Fruit fly (Drosophila melanogaster): ENCODE data around the gene CG33281.

CG33281 gene

DNA sequence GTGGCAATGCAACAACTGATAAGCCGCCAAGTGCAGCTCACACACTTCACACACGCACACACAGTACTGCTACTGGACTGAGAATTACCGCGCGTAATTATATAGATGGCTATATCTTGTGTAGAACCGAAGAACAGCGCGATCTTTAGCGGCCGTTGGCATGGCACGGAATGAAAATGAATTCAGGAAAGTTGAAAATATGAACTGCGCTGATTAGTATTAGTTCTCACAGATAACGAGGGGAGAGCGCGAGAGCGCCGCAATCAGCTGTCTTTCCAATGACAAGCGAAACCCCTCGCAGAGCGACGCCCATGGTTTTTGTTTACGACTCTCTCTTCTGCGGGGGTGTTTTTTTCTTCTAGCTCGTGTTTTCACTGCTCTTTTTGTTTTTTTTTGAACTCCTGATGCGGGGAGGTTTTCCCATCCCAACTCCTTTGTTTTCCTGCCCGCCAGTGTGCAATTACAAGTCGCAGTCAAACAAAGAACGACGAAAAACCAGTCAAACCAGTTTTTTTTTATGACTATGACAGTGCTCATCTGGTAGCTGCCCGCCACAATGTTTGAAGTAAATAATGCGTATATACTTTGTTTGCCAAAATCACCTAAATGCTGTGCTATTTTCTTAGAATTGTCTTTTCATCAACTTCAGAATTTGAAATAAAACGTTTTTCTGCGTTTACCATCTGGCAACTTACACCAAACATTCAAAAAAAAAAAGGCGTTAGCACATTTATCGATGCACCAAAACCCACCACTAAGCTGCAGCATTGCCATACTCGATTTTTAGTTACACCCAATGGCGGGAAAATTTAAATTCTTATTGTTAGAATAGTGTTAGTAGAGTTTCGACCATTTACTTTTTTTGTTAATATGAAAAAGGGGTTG is 20.8 kb upstream of the CG33281 start, which contains the start of gene CG9663 (continued):
- TF ChIP-seq Blimp-1 (GFP tag; optimal IDR thresholded peaks at IDR 0.05) (peak; percentile 33), Sox15 (GFP tag; optimal IDR thresholded peaks at IDR 0.05) (peak; percentile 54), CG9139 (GFP tag; optimal IDR thresholded peaks at IDR 0.05) (peak; percentile 88), CG4318 (GFP tag; optimal IDR thresholded peaks at IDR 0.05) (peak; percentile 22), svp (GFP tag) (peak; percentile 93), CG1621 (tag; optimal IDR thresholded peaks at IDR 0.05) (peak; percentile 53), Smox (GFP tag; optimal IDR thresholded peaks at IDR 0.05) (peak; percentile 62), CG10669 (GFP tag; optimal IDR thresholded peaks at IDR 0.05) (peak; percentile 72), CG8119 (GFP tag; IDR thresholded peaks at IDR 0.05) (peak; percentile 85), salr (GFP tag; optimal IDR thresholded peaks at IDR 0.05) (peak; percentile 50 to 54), Ets21C (GFP tag; optimal IDR thresholded peaks at IDR 0.05) (peak; percentile 54), Sox14 (GFP tag; optimal IDR thresholded peaks at IDR 0.05) (peak; percentile 86), CG6276 (GFP tag; optimal IDR thresholded peaks at IDR 0.05) (peak; percentile 76), Gug (GFP tag; IDR thresholded peaks at IDR 0.05) (0 out of 2 replicates have a peak, but pooled peaks have one; percentile 9), CG11762 (GFP tag; optimal IDR thresholded peaks at IDR 0.05; ENCODE audit: insufficient read depth) (peak; percentile 67), OdsH (GFP tag; optimal IDR thresholded peaks at IDR 0.05) (peak; percentile 57), CG8632 (GFP tag; optimal IDR thresholded peaks at IDR 0.05) (peak; percentile 35), eg (GFP tag; IDR thresholded peaks at IDR 0.05) (peak; percentile 80; the same call in 2 of the 3 replicates), CG7368 (GFP tag; optimal IDR thresholded peaks at IDR 0.05) (peak; percentile 76), spab (GFP tag; optimal IDR thresholded peaks at IDR 0.05) (peak; percentile 85), Ets96B (tag; optimal IDR thresholded peaks at IDR 0.05) (peak; percentile 70), Hr38 (GFP tag; optimal IDR thresholded peaks at IDR 0.05) (no peak)

dm6 chr2L:3303893-3304292 is 20.1 kb upstream of the CG33281 start, which contains the start of gene CG3277:
Gene CG3277 (plus strand): TSS chr2L:3304100.
- TF ChIP-seq vri (GFP tag; optimal IDR thresholded peaks at IDR 0.05) = peak; percentile 53
- no peak for TF ChIP-seq CG6854 (GFP tag; optimal IDR thresholded peaks at IDR 0.05)
- TF ChIP-seq CG11902 (GFP tag; optimal IDR thresholded peaks at IDR 0.05) = no peak
- peak; percentile 1 for TF ChIP-seq Eip93F (GFP tag; optimal IDR thresholded peaks at IDR 0.05)

DNA sequence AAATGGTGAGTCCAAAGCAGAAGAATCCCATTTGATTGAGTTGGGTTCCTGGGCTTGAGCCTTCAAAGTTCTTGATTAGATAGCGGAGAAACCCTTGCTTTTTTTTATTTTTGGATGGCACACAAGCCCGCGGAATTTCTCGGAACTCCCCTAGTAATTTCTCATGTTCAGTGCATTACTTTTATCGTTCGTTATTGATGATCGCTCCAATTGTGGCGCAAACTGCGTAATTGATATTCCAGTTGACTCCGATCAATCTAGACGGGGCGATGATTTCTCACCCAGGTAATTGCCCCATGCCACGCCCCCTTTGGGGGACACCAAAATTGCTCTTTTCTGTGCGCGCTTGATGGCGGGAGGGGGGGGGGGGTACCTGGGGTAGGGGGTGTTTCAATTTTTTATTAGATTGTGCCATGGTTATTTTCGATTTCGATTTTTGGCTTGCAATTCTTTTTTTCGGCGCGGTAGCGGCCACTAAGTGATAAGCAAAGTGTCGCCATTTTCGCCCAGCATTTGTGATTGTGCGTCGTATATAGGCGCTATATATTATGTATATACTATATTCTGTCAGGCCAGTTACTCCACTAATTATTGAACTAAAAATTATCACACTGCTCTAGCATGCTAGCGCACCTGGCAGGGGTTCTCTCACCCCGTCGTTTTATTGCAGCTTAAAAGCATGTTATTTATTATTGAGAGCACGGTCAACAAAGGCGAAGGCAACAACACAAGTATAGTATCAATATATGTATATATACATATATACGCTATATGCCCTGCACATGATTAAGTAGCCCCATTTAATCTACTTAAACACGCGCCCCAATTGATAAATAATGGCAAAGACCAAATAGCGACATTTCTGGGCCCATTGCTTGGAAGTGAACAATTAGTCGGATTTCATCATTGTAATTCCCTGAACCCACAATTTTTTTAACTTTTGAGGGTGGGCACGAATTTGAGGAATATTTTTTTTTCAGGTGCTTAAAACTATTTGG is 18.9 kb upstream of the CG33281 start:
- TF ChIP-seq CG1621 (tag; optimal IDR thresholded peaks at IDR 0.05) (no peak), Gug (GFP tag; IDR thresholded peaks at IDR 0.05) (no peak), CG10669 (GFP tag; optimal IDR thresholded peaks at IDR 0.05) (no peak), svp (GFP tag) (peak; percentile 61), Ets96B (tag; optimal IDR thresholded peaks at IDR 0.05) (no peak), Hr4 (GFP tag; optimal IDR thresholded peaks at IDR 0.05) (no peak), Sox102F (GFP tag; optimal IDR thresholded peaks at IDR 0.05) (no peak), CG8319 (GFP tag; optimal IDR thresholded peaks at IDR 0.05) (no peak), vri (GFP tag; optimal IDR thresholded peaks at IDR 0.05) (peak; percentile 24), Lpt (GFP tag; optimal IDR thresholded peaks at IDR 0.05) (no peak), Eip75B (GFP tag; optimal IDR thresholded peaks at IDR 0.05) (no peak), CG6276 (GFP tag; optimal IDR thresholded peaks at IDR 0.05) (no peak), CG31627 (GFP tag; optimal IDR thresholded peaks at IDR 0.05) (no peak), achi (GFP tag; optimal IDR thresholded peaks at IDR 0.05) (no peak), Smox (GFP tag; optimal IDR thresholded peaks at IDR 0.05) (no peak), lz (GFP tag; optimal IDR thresholded peaks at IDR 0.05) (no peak)
